Fruit fly (Drosophila melanogaster): ENCODE results near the gene Arp5.
A peak's percentile ranks its signal among the peaks of the same experiment; 100 is the strongest.

The Arp5 gene

dm6 chr3R:18198518-18199118, 13.3 kb downstream of the Arp5 start (continued):
- TF ChIP-seq CG34406 (GFP tag; optimal IDR thresholded peaks at IDR 0.05) (peak; percentile 41), CG16779 (tag; optimal IDR thresholded peaks at IDR 0.05) (peak; percentile 38), CG15336 (GFP tag; IDR thresholded peaks at IDR 0.05) (no peak), Gug (GFP tag; IDR thresholded peaks at IDR 0.05) (no peak), eg (GFP tag; IDR thresholded peaks at IDR 0.05) (no peak), Met (GFP tag; optimal IDR thresholded peaks at IDR 0.05) (peak; percentile 44), Blimp-1 (GFP tag; optimal IDR thresholded peaks at IDR 0.05) (no peak), fd85E (GFP tag; optimal IDR thresholded peaks at IDR 0.05) (peak; percentile 53), dsx (GFP tag; optimal IDR thresholded peaks at IDR 0.05; ENCODE audit: poor library complexity, severe bottlenecking) (peak; percentile 57), Lpt (GFP tag; optimal IDR thresholded peaks at IDR 0.05) (no peak), Eip78C (GFP tag) (peak; percentile 72), Hr4 (GFP tag; optimal IDR thresholded peaks at IDR 0.05) (peak; percentile 23), CG6163 (GFP tag; IDR thresholded peaks at IDR 0.05) (no peak), Hr38 (GFP tag; optimal IDR thresholded peaks at IDR 0.05) (no peak), pdm3 (GFP tag; optimal IDR thresholded peaks at IDR 0.05) (peak; percentile 5), ss (GFP tag; optimal IDR thresholded peaks at IDR 0.05) (peak; percentile 24 to 43), CG31627 (GFP tag; optimal IDR thresholded peaks at IDR 0.05) (no peak), CG11902 (GFP tag; optimal IDR thresholded peaks at IDR 0.05) (no peak), salr (GFP tag; optimal IDR thresholded peaks at IDR 0.05) (no peak), acj6 (GFP tag; optimal IDR thresholded peaks at IDR 0.05) (no peak), achi (GFP tag; optimal IDR thresholded peaks at IDR 0.05) (no peak), esn (GFP tag; optimal IDR thresholded peaks at IDR 0.05) (peak; percentile 48), CG8319 (GFP tag; optimal IDR thresholded peaks at IDR 0.05) (no peak), CG7368 (GFP tag; optimal IDR thresholded peaks at IDR 0.05) (no peak), vri (GFP tag; optimal IDR thresholded peaks at IDR 0.05) (peak; percentile 80), CG10631 (GFP tag; optimal IDR thresholded peaks at IDR 0.05) (no peak), CG6276 (GFP tag; optimal IDR thresholded peaks at IDR 0.05) (peak; percentile 96), CG3032 (tag; optimal IDR thresholded peaks at IDR 0.05) (peak; percentile 12)

- TF ChIP-seq Met (GFP tag; optimal IDR thresholded peaks at IDR 0.05) (peak; percentile 11), pdm3 (GFP tag; optimal IDR thresholded peaks at IDR 0.05) (peak; percentile 23), Smox (GFP tag; optimal IDR thresholded peaks at IDR 0.05) (peak; percentile 11), CG6854 (GFP tag; optimal IDR thresholded peaks at IDR 0.05) (peak; percentile 14), CG8319 (GFP tag; optimal IDR thresholded peaks at IDR 0.05) (no peak)
Measured at dm6 chr3R:18199177-18199884, 14.0 kb downstream of the Arp5 start, which contains the start of the genes Ssdp and CG7985. TSS of gene Ssdp (minus strand) at chr3R:18199595. TSS of gene CG7985 (plus strand) at chr3R:18199857.

dm6 chr3R:18199885-18200249, 14.6 kb downstream of the Arp5 start:
- TF ChIP-seq Sox15 (GFP tag; optimal IDR thresholded peaks at IDR 0.05) (no peak), CG8119 (GFP tag; IDR thresholded peaks at IDR 0.05) (no peak), net (GFP tag; optimal IDR thresholded peaks at IDR 0.05) (no peak), Ets21C (GFP tag; optimal IDR thresholded peaks at IDR 0.05) (no peak), ss (GFP tag; optimal IDR thresholded peaks at IDR 0.05) (no peak), dsx (GFP tag; optimal IDR thresholded peaks at IDR 0.05; ENCODE audit: poor library complexity, severe bottlenecking) (peak; percentile 89), CG6276 (GFP tag; optimal IDR thresholded peaks at IDR 0.05) (no peak)

- TF ChIP-seq CG11762 (GFP tag; optimal IDR thresholded peaks at IDR 0.05; ENCODE audit: insufficient read depth): no peak
- TF ChIP-seq Sox14 (GFP tag; optimal IDR thresholded peaks at IDR 0.05): no peak
- no peak for TF ChIP-seq CG8319 (GFP tag; optimal IDR thresholded peaks at IDR 0.05)
- no peak for TF ChIP-seq CG31627 (GFP tag; optimal IDR thresholded peaks at IDR 0.05)
- no peak for TF ChIP-seq Hr39 (GFP tag; optimal IDR thresholded peaks at IDR 0.05)
- no peak for TF ChIP-seq lz (GFP tag; optimal IDR thresholded peaks at IDR 0.05)
- TF ChIP-seq CG8632 (GFP tag; optimal IDR thresholded peaks at IDR 0.05): no peak
- no peak for TF ChIP-seq Sox15 (GFP tag; optimal IDR thresholded peaks at IDR 0.05)
- no peak for TF ChIP-seq Smox (GFP tag; optimal IDR thresholded peaks at IDR 0.05)
- no peak for TF ChIP-seq CG16779 (tag; optimal IDR thresholded peaks at IDR 0.05)
- no peak for TF ChIP-seq net (GFP tag; optimal IDR thresholded peaks at IDR 0.05)
- TF ChIP-seq OdsH (GFP tag; optimal IDR thresholded peaks at IDR 0.05): no peak
- no peak for TF ChIP-seq ss (GFP tag; optimal IDR thresholded peaks at IDR 0.05)
- TF ChIP-seq fd59A (GFP tag; optimal IDR thresholded peaks at IDR 0.05): no peak
- no peak for TF ChIP-seq spab (GFP tag; optimal IDR thresholded peaks at IDR 0.05)
- no peak for TF ChIP-seq fd85E (GFP tag; optimal IDR thresholded peaks at IDR 0.05)
- no peak for TF ChIP-seq dsx (GFP tag; optimal IDR thresholded peaks at IDR 0.05; ENCODE audit: poor library complexity, severe bottlenecking)
- TF ChIP-seq cyc (GFP tag; optimal IDR thresholded peaks at IDR 0.05): no peak
Measured at dm6 chr3R:18208479-18208878, 23.2 kb downstream of the Arp5 start, which contains the start of gene CG44158. TSS of gene CG44158 (plus strand) at chr3R:18208779.

All from whole organism, prepupa.